Worm (Caenorhabditis elegans): ENCODE data around the gene F17C8.3.

ce11 chrIII:4756983-4757382 is 25.2 kb downstream of the F17C8.3 start, which contains the start of gene fbxl-2:
- TF ChIP-seq ama-1 (optimal IDR thresholded peaks at IDR 0.05) (no peak), ets-7 (tag; optimal IDR thresholded peaks at IDR 0.05) (peak; percentile 10), hmbx-1 (tag; optimal IDR thresholded peaks at IDR 0.05) (no peak)

Data from whole organism, early embryonic.